Fruit fly (Drosophila melanogaster): ENCODE measurements around the gene CG8281.

DNA sequence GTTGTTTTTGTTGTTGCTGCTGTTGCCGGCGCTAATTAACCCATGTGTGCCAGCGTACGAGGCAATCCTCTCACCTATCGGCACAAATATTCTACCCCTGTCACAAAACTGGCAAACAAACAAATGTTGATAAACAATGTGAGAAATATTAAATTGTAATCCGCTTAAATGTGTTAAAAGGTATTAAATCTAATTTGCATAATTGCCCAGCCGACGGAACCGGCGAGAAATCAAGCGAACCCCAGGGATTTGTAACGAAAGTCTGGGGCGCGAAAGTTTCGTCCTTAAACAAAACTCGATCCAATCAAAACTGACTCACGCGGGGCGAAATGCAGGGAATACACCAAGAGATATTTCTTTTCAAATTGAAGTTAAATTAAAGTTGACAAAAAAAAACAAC lies 44.5 kb downstream of the CG8281 start:
- TF ChIP-seq Eip75B (GFP tag; optimal IDR thresholded peaks at IDR 0.05) (no peak), dsx (GFP tag; optimal IDR thresholded peaks at IDR 0.05; ENCODE audit: poor library complexity, severe bottlenecking) (no peak), Hr39 (GFP tag; optimal IDR thresholded peaks at IDR 0.05) (no peak)

Data from whole organism, prepupa.